Fruit fly (Drosophila melanogaster): ENCODE measurements around the gene CG42374.
A peak's percentile ranks its signal among the peaks of the same experiment; 100 is the strongest.

The CG42374 gene

dm6 chr3L:19251643-19252042, 11.9 kb upstream of the CG42374 start (continued):
- no peak for TF ChIP-seq bbx (GFP tag; IDR thresholded peaks at IDR 0.05; ENCODE audit: partially characterized antibody)
- TF ChIP-seq slou (GFP tag; optimal IDR thresholded peaks at IDR 0.05): no peak
- no peak for TF ChIP-seq Bgb (GFP tag; IDR thresholded peaks at IDR 0.05; ENCODE audit: partially characterized antibody)
- TF ChIP-seq gem (tag; optimal IDR thresholded peaks at IDR 0.05): peak; percentile 69
- TF ChIP-seq HmgZ (tag; optimal IDR thresholded peaks at IDR 0.05): no peak
- TF ChIP-seq zen (tag; optimal IDR thresholded peaks at IDR 0.05): no peak
- no peak for TF ChIP-seq CG6791 (GFP tag; IDR thresholded peaks at IDR 0.05; ENCODE audit: partially characterized antibody)
- TF ChIP-seq CG17829 (tag; optimal IDR thresholded peaks at IDR 0.05): peak; percentile 17
- TF ChIP-seq vvl (GFP tag; IDR thresholded peaks at IDR 0.05): 0 out of 2 replicates have a peak, but pooled peaks have one; percentile 13
- TF ChIP-seq CG11504 (tag; optimal IDR thresholded peaks at IDR 0.05): peak; percentile 71
- no peak for TF ChIP-seq chinmo (GFP tag; IDR thresholded peaks at IDR 0.05; ENCODE audit: partially characterized antibody)
- TF ChIP-seq ATbp (GFP tag; optimal IDR thresholded peaks at IDR 0.05): peak; percentile 1
- TF ChIP-seq Doc3 (GFP tag; IDR thresholded peaks at IDR 0.05; ENCODE audit: partially characterized antibody): no peak
- peak; percentile 64 for TF ChIP-seq CG2678 (tag; optimal IDR thresholded peaks at IDR 0.05)
- TF ChIP-seq cwo (GFP tag; optimal IDR thresholded peaks at IDR 0.05): peak; percentile 28
- no peak for TF ChIP-seq Sin3A (optimal IDR thresholded peaks at IDR 0.05)
- TF ChIP-seq CG11695 (GFP tag; IDR thresholded peaks at IDR 0.05): no peak
- peak; percentile 36 for TF ChIP-seq PHDP (tag; optimal IDR thresholded peaks at IDR 0.05)
- no peak for TF ChIP-seq Abd-B (GFP tag; optimal IDR thresholded peaks at IDR 0.05)
- no peak for TF ChIP-seq fd64A (GFP tag; optimal IDR thresholded peaks at IDR 0.05)
- peak; percentile 5 for TF ChIP-seq CG6765 (GFP tag; optimal IDR thresholded peaks at IDR 0.05)
- TF ChIP-seq sima (GFP tag; optimal IDR thresholded peaks at IDR 0.05): no peak
- TF ChIP-seq CG10431 (GFP tag; optimal IDR thresholded peaks at IDR 0.05): peak; percentile 71
- no peak for TF ChIP-seq CG2116 (GFP tag; optimal IDR thresholded peaks at IDR 0.05)
- TF ChIP-seq CG3407 (GFP tag; optimal IDR thresholded peaks at IDR 0.05): no peak
- peak; percentile 12 for TF ChIP-seq Xbp1 (GFP tag; optimal IDR thresholded peaks at IDR 0.05)
- TF ChIP-seq Sox102F (GFP tag; optimal IDR thresholded peaks at IDR 0.05): peak; percentile 52
- no peak for TF ChIP-seq Chrac-16 (GFP tag; optimal IDR thresholded peaks at IDR 0.05)
- no peak for TF ChIP-seq gt (GFP tag; IDR thresholded peaks at IDR 0.05)
- no peak for TF ChIP-seq scrt (GFP tag; optimal IDR thresholded peaks at IDR 0.05)
- TF ChIP-seq CG17359 (tag; optimal IDR thresholded peaks at IDR 0.05): peak; percentile 1
- TF ChIP-seq CG11560 (tag; IDR thresholded peaks at IDR 0.05): no peak
- 0 out of 2 replicates have a peak, but pooled peaks have one; percentile 16 for TF ChIP-seq slbo (GFP tag; IDR thresholded peaks at IDR 0.05)
- no peak for TF ChIP-seq CG11093 (GFP tag; IDR thresholded peaks at IDR 0.05)
- TF ChIP-seq CG8388 (GFP tag; optimal IDR thresholded peaks at IDR 0.05): peak; percentile 41
- TF ChIP-seq Atf3 (GFP tag; optimal IDR thresholded peaks at IDR 0.05): no peak
- peak; percentile 1 for TF ChIP-seq dmrt11E (tag; optimal IDR thresholded peaks at IDR 0.05)
- 0 out of 3 replicates have a peak, but pooled peaks have one; percentile 29 for TF ChIP-seq dysf (GFP tag; IDR thresholded peaks at IDR 0.05)
- TF ChIP-seq CG31441 (GFP tag; IDR thresholded peaks at IDR 0.05): peak; percentile 45; the same call in 1 of the 2 replicates
- no peak for TF ChIP-seq gsb-n (tag; optimal IDR thresholded peaks at IDR 0.05)
- peak; percentile 31 for TF ChIP-seq zf30C (GFP tag; optimal IDR thresholded peaks at IDR 0.05)
- TF ChIP-seq CG4282 (GFP tag; optimal IDR thresholded peaks at IDR 0.05): no peak
- peak; percentile 33 for TF ChIP-seq Hmr (GFP tag; optimal IDR thresholded peaks at IDR 0.05)
- peak; percentile 43; the same call in 2 of the 3 replicates for TF ChIP-seq row (GFP tag; IDR thresholded peaks at IDR 0.05)
- TF ChIP-seq nau (GFP tag; optimal IDR thresholded peaks at IDR 0.05): no peak
- no peak for TF ChIP-seq CG12155 (GFP tag; optimal IDR thresholded peaks at IDR 0.05)
- TF ChIP-seq CG2889 (GFP tag; IDR thresholded peaks at IDR 0.05): no peak
- TF ChIP-seq CG18262 (tag; optimal IDR thresholded peaks at IDR 0.05): peak; percentile 50
- TF ChIP-seq Ets65A (GFP tag): peak; percentile 4
- no peak for TF ChIP-seq CG12219 (GFP tag; optimal IDR thresholded peaks at IDR 0.05)
- no peak for TF ChIP-seq eyg (GFP tag; optimal IDR thresholded peaks at IDR 0.05)
